Fruit fly (Drosophila melanogaster) whole organism, embryonic: ENCODE data around the gene CG32369.

Experiments used
- Adf1 ChIP-seq: fragments of 200-800 bp; sonication (Bioruptor generic); IDR thresholded peaks from 2 replicates; pipeline ENCODE4 v1.3.6; 2022; ENCODE audit warnings: missing biosample characterization, missing genetic modification characterization
- CG10209 ChIP-seq: fragments of 200-800 bp; sonication (Bioruptor generic); optimal IDR thresholded peaks from 3 replicates; lab custom pipeline; 2017; ENCODE audit warnings: missing biosample characterization, mild to moderate bottlenecking, missing genetic modification characterization, missing genetic modification reagents
- CG11504 ChIP-seq: fragments of 200-800 bp; sonication (Bioruptor generic); optimal IDR thresholded peaks from 3 replicates; lab custom pipeline; 2019; ENCODE audit warnings: missing biosample characterization, mild to moderate bottlenecking, missing genetic modification characterization, moderate library complexity
- CG15514 ChIP-seq: fragments of 200-800 bp; sonication (Bioruptor generic); optimal IDR thresholded peaks from 3 replicates; lab custom pipeline; 2017; ENCODE audit warnings: missing biosample characterization, missing genetic modification characterization, mild to moderate bottlenecking, moderate library complexity, missing genetic modification reagents
- CG17328 ChIP-seq: fragments of 200-800 bp; sonication (Bioruptor generic); IDR thresholded peaks from 2 replicates; pipeline ENCODE4 v1.3.6; 2022; ENCODE audit warnings: missing biosample characterization, missing genetic modification characterization
- CG3163 ChIP-seq: fragments of 200-800 bp; sonication (Bioruptor generic); optimal IDR thresholded peaks from 3 replicates; lab custom pipeline; 2016; ENCODE audit warnings: missing biosample characterization, missing genetic modification characterization
- CG32772 ChIP-seq: fragments of 200-800 bp; sonication (Bioruptor generic); IDR thresholded peaks from 2 replicates; pipeline ENCODE4 v1.3.6; 2022; ENCODE audit warnings: missing biosample characterization, missing genetic modification characterization
- CG33557 ChIP-seq: fragments of 200-800 bp; sonication (Bioruptor generic); optimal IDR thresholded peaks from 2 replicates; lab custom pipeline; 2019; ENCODE audit warnings: missing biosample characterization, mild to moderate bottlenecking, missing genetic modification characterization, moderate library complexity
- CG34224 ChIP-seq: fragments of 200-800 bp; sonication (Bioruptor generic); IDR thresholded peaks from 3 replicates; pipeline ENCODE4 v1.3.6; 2022; ENCODE audit warnings: missing biosample characterization, missing genetic modification characterization; ENCODE audit not compliant: partially characterized antibody
- CG4282 ChIP-seq: fragments of 200-800 bp; sonication (Bioruptor generic); optimal IDR thresholded peaks from 2 replicates; lab custom pipeline; 2016; ENCODE audit warnings: missing biosample characterization, missing genetic modification characterization
- CG4424 ChIP-seq: fragments of 200-800 bp; sonication (Bioruptor generic); optimal IDR thresholded peaks from 3 replicates; lab custom pipeline; 2016; ENCODE audit warnings: missing biosample characterization, missing genetic modification characterization
- CG5180 ChIP-seq: fragments of 200-800 bp; sonication (Bioruptor generic); optimal IDR thresholded peaks from 3 replicates; lab custom pipeline; 2017; ENCODE audit warnings: missing biosample characterization, missing genetic modification characterization, mild to moderate bottlenecking, moderate library complexity, missing genetic modification reagents
- CG6254 ChIP-seq: fragments of 200-800 bp; sonication (Bioruptor generic); optimal IDR thresholded peaks from 3 replicates; lab custom pipeline; 2017; ENCODE audit warnings: mild to moderate bottlenecking, missing biosample characterization, missing genetic modification reagents, missing genetic modification characterization
- CG8281 ChIP-seq: fragments of 200-800 bp; sonication (Bioruptor generic); optimal IDR thresholded peaks from 2 replicates; lab custom pipeline; 2018; ENCODE audit warnings: missing biosample characterization, mild to moderate bottlenecking, missing genetic modification characterization, moderate library complexity
- CG8359 ChIP-seq: fragments of 200-800 bp; sonication (Bioruptor generic); optimal IDR thresholded peaks from 2 replicates; lab custom pipeline; 2017; ENCODE audit warnings: missing biosample characterization, mild to moderate bottlenecking, missing genetic modification characterization, borderline replicate concordance
- CG9437 ChIP-seq: fragments of 200-800 bp; sonication (Bioruptor generic); optimal IDR thresholded peaks from 2 replicates; lab custom pipeline; 2018; ENCODE audit warnings: missing biosample characterization, mild to moderate bottlenecking, missing genetic modification characterization
- Dbx ChIP-seq: fragments of 200-800 bp; sonication (Bioruptor generic); IDR thresholded peaks from 3 replicates; pipeline ENCODE4 v1.3.6; 2022; ENCODE audit warnings: missing biosample characterization, missing genetic modification characterization
- Deaf1 ChIP-seq: fragments of 200-800 bp; optimal IDR thresholded peaks from 3 replicates; lab custom pipeline; 2019; ENCODE audit warnings: missing biosample characterization, mild to moderate bottlenecking, missing genetic modification characterization, moderate library complexity
- E2f2 ChIP-seq: fragments of 200-800 bp; sonication (Bioruptor generic); IDR thresholded peaks from 2 replicates; pipeline ENCODE4 v1.3.6; 2022; ENCODE audit warnings: missing biosample characterization, missing genetic modification characterization
- Fer2 ChIP-seq: fragments of 200-800 bp; sonication (Bioruptor generic); optimal IDR thresholded peaks from 2 replicates; lab custom pipeline; 2018; ENCODE audit warnings: missing biosample characterization, mild to moderate bottlenecking, missing genetic modification characterization, moderate library complexity
- Hr78 ChIP-seq, 2 experiments: fragments of 200-800 bp in 1 of 2; fragments of >200 bp in 1 of 2; sonication (Bioruptor generic) in 1 of 2; optimal IDR thresholded peaks; 2 replicates each; lab custom pipeline; 2017 to 2019; ENCODE audit warnings: missing biosample characterization in 2 of 2, missing genetic modification characterization in 2 of 2, mild to moderate bottlenecking in 1 of 2, moderate library complexity in 1 of 2
- Jarid2 ChIP-seq: fragments of 200-800 bp; sonication (Bioruptor generic); optimal IDR thresholded peaks from 3 replicates; lab custom pipeline; 2017; ENCODE audit warnings: mild to moderate bottlenecking, missing biosample characterization, missing genetic modification reagents, missing genetic modification characterization
- NK7.1 ChIP-seq: fragments of 200-800 bp; sonication (Bioruptor generic); optimal IDR thresholded peaks from 3 replicates; lab custom pipeline; 2016; ENCODE audit warnings: missing biosample characterization, missing genetic modification characterization
- NfI ChIP-seq: fragments of 200-800 bp; sonication (Bioruptor generic); optimal IDR thresholded peaks from 3 replicates; lab custom pipeline; 2018; ENCODE audit warnings: missing biosample characterization, mild to moderate bottlenecking, missing genetic modification characterization, moderate library complexity
- Sox102F ChIP-seq: fragments of 200-800 bp; sonication (Bioruptor generic); optimal IDR thresholded peaks from 2 replicates; lab custom pipeline; 2018; ENCODE audit warnings: missing biosample characterization, mild to moderate bottlenecking, missing genetic modification characterization, moderate library complexity
- Trl ChIP-seq, 3 experiments: fragments of >200 bp in 2 of 3; fragments of 200-800 bp in 1 of 3; sonication (Bioruptor generic) in 1 of 3; optimal IDR thresholded peaks; 2 replicates in 1 of 3; 3 replicates in 2 of 3; lab custom pipeline; 2016 to 2017; ENCODE audit warnings: missing biosample characterization in 1 of 3, missing genetic modification characterization in 1 of 3
- cg ChIP-seq: fragments of 200-800 bp; sonication (Bioruptor generic); optimal IDR thresholded peaks from 3 replicates; lab custom pipeline; 2019; ENCODE audit warnings: missing biosample characterization, mild to moderate bottlenecking, missing genetic modification characterization, moderate library complexity
- chinmo ChIP-seq: fragments of 200-800 bp; sonication (Bioruptor generic); IDR thresholded peaks from 4 replicates; pipeline ENCODE4 v1.3.6; 2022; ENCODE audit warnings: missing biosample characterization, missing genetic modification characterization; ENCODE audit not compliant: partially characterized antibody
- crol ChIP-seq: fragments of 200-800 bp; sonication (Bioruptor generic); IDR thresholded peaks from 2 replicates; pipeline ENCODE4 v1.3.6; 2022; ENCODE audit warnings: missing biosample characterization, missing genetic modification characterization
- crp ChIP-seq, 2 experiments: fragments of 200-800 bp; sonication (Bioruptor generic); optimal IDR thresholded peaks; 2 replicates in 1 of 2; 3 replicates in 1 of 2; lab custom pipeline; 2017; ENCODE audit warnings: missing biosample characterization in 2 of 2, missing genetic modification characterization in 2 of 2, mild to moderate bottlenecking in 1 of 2, moderate library complexity in 1 of 2
- emc ChIP-seq: fragments of 200-800 bp; sonication (Bioruptor generic); optimal IDR thresholded peaks from 2 replicates; lab custom pipeline; 2016; ENCODE audit warnings: missing biosample characterization, missing genetic modification characterization
- eve ChIP-seq, 2 experiments: fragments of >200 bp; optimal IDR thresholded peaks; 2 replicates each; lab custom pipeline; 2017; ENCODE audit warnings: missing biosample characterization in 2 of 2, missing genetic modification characterization in 2 of 2
- gcm ChIP-seq: fragments of 200-800 bp; sonication (Bioruptor generic); optimal IDR thresholded peaks from 2 replicates; lab custom pipeline; 2019; ENCODE audit warnings: missing biosample characterization, mild to moderate bottlenecking, missing genetic modification characterization, moderate library complexity
- gsb ChIP-seq: fragments of 200-800 bp; sonication (Bioruptor generic); IDR thresholded peaks from 2 replicates; pipeline ENCODE4 v1.3.6; 2022; ENCODE audit warnings: missing biosample characterization, missing genetic modification characterization
- ham ChIP-seq: fragments of 200-800 bp; sonication (Bioruptor generic); IDR thresholded peaks from 2 replicates; pipeline ENCODE4 v1.3.6; 2022; ENCODE audit warnings: missing biosample characterization, missing genetic modification characterization
- hbn ChIP-seq: fragments of 200-800 bp; sonication (Bioruptor generic); IDR thresholded peaks from 2 replicates; pipeline ENCODE4 v1.3.6; 2022; ENCODE audit warnings: missing biosample characterization, missing genetic modification characterization; ENCODE audit not compliant: partially characterized antibody
- jigr1 ChIP-seq: fragments of 200-800 bp; sonication (Bioruptor generic); IDR thresholded peaks from 3 replicates; pipeline ENCODE4 v1.3.6; 2022; ENCODE audit warnings: missing biosample characterization, missing genetic modification characterization
- otp ChIP-seq: fragments of 200-800 bp; sonication (Bioruptor generic); IDR thresholded peaks from 3 replicates; pipeline ENCODE4, ENCODE4 v1.3.6; 2022; ENCODE audit warnings: missing biosample characterization, missing genetic modification characterization
- sens ChIP-seq: fragments of 200-800 bp; sonication (Bioruptor generic); peaks from one replicate; lab custom pipeline; 2016; ENCODE audit warnings: missing biosample characterization, missing genetic modification characterization
- sob ChIP-seq: fragments of 200-800 bp; sonication (Bioruptor generic); IDR thresholded peaks from 2 replicates; pipeline ENCODE4 v1.3.6; 2022; ENCODE audit warnings: missing biosample characterization, missing genetic modification characterization

The CG32369 gene

DNA sequence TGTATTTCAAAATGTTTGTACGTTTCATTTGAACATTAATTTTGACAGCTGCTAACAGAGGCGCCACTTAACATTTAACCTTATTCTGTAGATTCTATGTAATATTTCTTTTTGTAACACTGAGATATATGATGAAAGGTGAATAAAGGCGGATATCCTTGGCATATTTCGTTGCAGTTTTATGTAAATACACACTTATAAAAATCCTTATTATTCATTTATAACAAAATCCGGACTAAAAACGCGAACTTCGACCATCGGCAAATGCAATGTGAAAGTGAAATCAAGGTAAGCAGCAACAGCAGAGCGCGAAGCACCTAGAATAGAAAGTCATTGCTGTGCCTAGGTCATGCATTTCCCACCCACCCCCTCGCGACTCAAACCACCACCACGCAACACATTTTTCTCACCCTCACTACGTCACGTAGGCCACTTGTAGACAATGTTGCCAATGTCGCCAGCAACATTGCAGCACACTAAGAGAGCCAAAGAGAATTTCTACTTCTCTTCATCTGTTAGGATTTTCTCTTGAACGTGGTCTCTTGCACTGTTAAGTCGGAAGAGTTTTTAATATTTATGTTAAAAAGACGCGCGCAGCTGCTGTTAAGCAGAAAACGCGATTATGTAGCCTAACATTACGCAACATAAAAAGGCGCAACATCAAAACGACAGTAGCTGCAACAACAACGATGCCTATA lies 28.1 kb downstream of the CG32369 start (continued):
- TF ChIP-seq hbn (GFP tag; lab: Robert Waterston, UW), result 0 out of 2 replicates have a peak, but pooled peaks have one; percentile 39
- TF ChIP-seq Deaf1 (tag; lab: Kevin White, UChicago), result no peak
- TF ChIP-seq sens (GFP tag; lab: Kevin White, UChicago), result peak; percentile 50
- TF ChIP-seq CG8359 (GFP tag; lab: Kevin White, UChicago), result peak; percentile 74
- TF ChIP-seq CG4424, result no peak
- TF ChIP-seq CG8281 (tag; lab: Kevin White, UChicago), result no peak
- TF ChIP-seq CG10209 (GFP tag; lab: Kevin White, UChicago), result no peak
- no peak for TF ChIP-seq NK7.1 (GFP tag; lab: Kevin White, UChicago)
- no peak for TF ChIP-seq emc (GFP tag; lab: Kevin White, UChicago)
- no peak for TF ChIP-seq CG4282 (GFP tag; lab: Kevin White, UChicago)
- TF ChIP-seq E2f2 (GFP tag; lab: Robert Waterston, UW), result no peak
- TF ChIP-seq CG33557 (GFP tag; lab: Kevin White, UChicago), result no peak
- peak; percentile 100 for TF ChIP-seq CG11504 (tag; lab: Kevin White, UChicago)
- peak; percentile 30 for TF ChIP-seq cg
- peak; percentile 90; the same call in 3 of the 4 replicates for TF ChIP-seq chinmo (GFP tag; lab: Robert Waterston, UW)
- no peak for TF ChIP-seq NfI (GFP tag; lab: Kevin White, UChicago)
- no peak for TF ChIP-seq CG5180 (GFP tag; lab: Kevin White, UChicago)
- TF ChIP-seq CG15514 (GFP tag; lab: Kevin White, UChicago), result no peak
- no peak for TF ChIP-seq ham (GFP tag; lab: Robert Waterston, UW)
- TF ChIP-seq jigr1 (GFP tag; lab: Robert Waterston, UW), result no peak
- TF ChIP-seq Sox102F (GFP tag; lab: Kevin White, UChicago), result no peak
- TF ChIP-seq eve (GFP tag; optimal IDR thresholded peaks at IDR 0.05; lab: Kevin White, UChicago), result peak in 1 of 2 experiments; percentile 24
- TF ChIP-seq gsb (GFP tag; lab: Robert Waterston, UW), result no peak
- TF ChIP-seq sob (GFP tag; lab: Robert Waterston, UW), result no peak
- TF ChIP-seq Adf1 (GFP tag; lab: Robert Waterston, UW), result no peak
- no peak for TF ChIP-seq CG17328 (GFP tag; lab: Robert Waterston, UW)
- peak in 1 of 2 experiments; percentile 17 for TF ChIP-seq Hr78 (GFP tag; optimal IDR thresholded peaks at IDR 0.05; lab: Kevin White, UChicago)
- peak; percentile 83 for TF ChIP-seq crol (GFP tag; lab: Robert Waterston, UW)
- no peak for TF ChIP-seq Fer2 (tag; lab: Kevin White, UChicago)
- no peak for TF ChIP-seq CG32772 (GFP tag; lab: Robert Waterston, UW)
- peak; percentile 12 for TF ChIP-seq Jarid2 (GFP tag; lab: Kevin White, UChicago)
- TF ChIP-seq Trl (optimal IDR thresholded peaks at IDR 0.05; lab: Kevin White, UChicago), result peak; percentile 91
- no peak for TF ChIP-seq Trl (GFP tag; optimal IDR thresholded peaks at IDR 0.05; lab: Kevin White, UChicago)
- TF ChIP-seq CG9437 (GFP tag; lab: Kevin White, UChicago), result peak; percentile 92
- no peak for TF ChIP-seq Dbx (GFP tag; lab: Robert Waterston, UW)
- peak; percentile 32; the same call in 2 of the 3 replicates for TF ChIP-seq CG34224
- TF ChIP-seq gcm (GFP tag; lab: Kevin White, UChicago), result no peak
- TF ChIP-seq otp (GFP tag; lab: Robert Waterston, UW), result no peak
- no peak for TF ChIP-seq crp (GFP tag; optimal IDR thresholded peaks at IDR 0.05; lab: Kevin White, UChicago)
- no peak for TF ChIP-seq CG6254 (GFP tag; lab: Kevin White, UChicago)
- peak; percentile 98 for TF ChIP-seq CG3163
- TF ChIP-seq, all 482 proteins: peak for 20
